Worm (Caenorhabditis elegans): ENCODE data around the gene tmem-17.

ce11 chrIII:7087691-7088323, 17.7 kb downstream of the tmem-17 start, which contains the start of gene fubl-2:
- TF ChIP-seq dao-5 (tag; optimal IDR thresholded peaks at IDR 0.05) (no peak), him-1 (tag; optimal IDR thresholded peaks at IDR 0.05) (no peak)

All from whole organism, L4/young adult.